Fruit fly (Drosophila melanogaster) whole organism, embryonic: ENCODE measurements around the gene geko.

Experiments
- CG10565 ChIP-seq: fragments of 200-800 bp; sonication (Bioruptor generic); optimal IDR thresholded peaks from 3 replicates; lab custom pipeline; 2016; ENCODE audit warnings: missing biosample characterization, mild to moderate bottlenecking, missing genetic modification characterization
- CG11695 ChIP-seq: fragments of 200-800 bp; sonication (Bioruptor generic); IDR thresholded peaks from 3 replicates; pipeline ENCODE4 v1.3.6; 2022; ENCODE audit warnings: missing biosample characterization, missing genetic modification characterization
- CG1233 ChIP-seq: fragments of 200-800 bp; sonication (Bioruptor generic); optimal IDR thresholded peaks from 4 replicates; lab custom pipeline; 2018; ENCODE audit warnings: missing biosample characterization, mild to moderate bottlenecking, missing genetic modification characterization
- CG12659 ChIP-seq: fragments of 200-800 bp; sonication (Bioruptor generic); optimal IDR thresholded peaks from 3 replicates; lab custom pipeline; 2017; ENCODE audit warnings: mild to moderate bottlenecking, missing biosample characterization, missing genetic modification reagents, missing genetic modification characterization
- CG14710 ChIP-seq: fragments of 200-800 bp; sonication (Bioruptor generic); optimal IDR thresholded peaks from 3 replicates; lab custom pipeline; 2019; ENCODE audit warnings: missing biosample characterization, mild to moderate bottlenecking, missing genetic modification characterization, moderate library complexity
- CG1529 ChIP-seq: fragments of 200-800 bp; sonication (Bioruptor generic); optimal IDR thresholded peaks from 3 replicates; lab custom pipeline; 2018; ENCODE audit warnings: missing biosample characterization, missing genetic modification characterization
- CG15696 ChIP-seq: fragments of 200-800 bp; sonication (Bioruptor generic); optimal IDR thresholded peaks from 2 replicates; lab custom pipeline; 2019; ENCODE audit warnings: missing biosample characterization, mild to moderate bottlenecking, missing genetic modification characterization, moderate library complexity
- CG1792 ChIP-seq: fragments of 200-800 bp; sonication (Bioruptor generic); optimal IDR thresholded peaks from 2 replicates; lab custom pipeline; 2016; ENCODE audit warnings: missing biosample characterization, missing genetic modification characterization
- CG2199 ChIP-seq: fragments of 200-800 bp; sonication (Bioruptor generic); IDR thresholded peaks from 3 replicates; pipeline ENCODE4 v1.3.6; 2022; ENCODE audit warnings: missing biosample characterization, missing genetic modification characterization
- CG2875 ChIP-seq: fragments of 200-800 bp; sonication (Bioruptor generic); optimal IDR thresholded peaks from 2 replicates; lab custom pipeline; 2017; ENCODE audit warnings: missing biosample characterization, mild to moderate bottlenecking, missing genetic modification characterization, missing genetic modification reagents
- CG3065 ChIP-seq: fragments of 200-800 bp; sonication (Bioruptor generic); optimal IDR thresholded peaks from 2 replicates; lab custom pipeline; 2016; ENCODE audit warnings: missing biosample characterization, missing genetic modification characterization
- CG32772 ChIP-seq: fragments of 200-800 bp; sonication (Bioruptor generic); IDR thresholded peaks from 2 replicates; pipeline ENCODE4 v1.3.6; 2022; ENCODE audit warnings: missing biosample characterization, missing genetic modification characterization
- CG33557 ChIP-seq: fragments of 200-800 bp; sonication (Bioruptor generic); optimal IDR thresholded peaks from 2 replicates; lab custom pipeline; 2019; ENCODE audit warnings: missing biosample characterization, mild to moderate bottlenecking, missing genetic modification characterization, moderate library complexity
- CG4404 ChIP-seq: fragments of 200-800 bp; sonication (Bioruptor generic); IDR thresholded peaks from 2 replicates; pipeline ENCODE4 v1.3.6; 2022; ENCODE audit warnings: missing biosample characterization, missing genetic modification characterization
- CG4730 ChIP-seq: fragments of 200-800 bp; sonication (Bioruptor generic); IDR thresholded peaks from 2 replicates; pipeline ENCODE4 v1.3.6; 2022; ENCODE audit warnings: missing biosample characterization, missing genetic modification characterization
- CG5953 ChIP-seq: fragments of 200-800 bp; sonication (Bioruptor generic); IDR thresholded peaks from 2 replicates; pipeline ENCODE4 v1.3.6; 2022; ENCODE audit warnings: missing biosample characterization, missing genetic modification characterization
- CG6272 ChIP-seq: fragments of 200-800 bp; sonication (Bioruptor generic); IDR thresholded peaks from 2 replicates; pipeline ENCODE4 v1.3.6; 2022; ENCODE audit warnings: missing biosample characterization, missing genetic modification characterization
- CG6654 ChIP-seq: fragments of 200-800 bp; sonication (Bioruptor generic); optimal IDR thresholded peaks from 2 replicates; lab custom pipeline; 2017; ENCODE audit warnings: missing biosample characterization, mild to moderate bottlenecking, missing genetic modification characterization
- CG6689 ChIP-seq: fragments of 200-800 bp; sonication (Bioruptor generic); IDR thresholded peaks from 2 replicates; pipeline ENCODE4 v1.3.6; 2022; ENCODE audit warnings: missing biosample characterization, missing genetic modification characterization
- CHES-1-like ChIP-seq: fragments of 200-800 bp; sonication (Bioruptor generic); optimal IDR thresholded peaks from 2 replicates; lab custom pipeline; 2016; ENCODE audit warnings: missing biosample characterization, missing genetic modification characterization
- Dip2 ChIP-seq: fragments of 200-800 bp; sonication (Bioruptor generic); IDR thresholded peaks from 2 replicates; pipeline ENCODE4 v1.3.6; 2022; ENCODE audit warnings: missing biosample characterization, missing genetic modification characterization
- Dp ChIP-seq: fragments of 200-800 bp; sonication (Bioruptor generic); optimal IDR thresholded peaks from 2 replicates; lab custom pipeline; 2018; ENCODE audit warnings: missing biosample characterization, mild to moderate bottlenecking, missing genetic modification characterization, moderate library complexity
- HLH3B ChIP-seq: fragments of 200-800 bp; sonication (Bioruptor generic); IDR thresholded peaks from 2 replicates; pipeline ENCODE4 v1.3.6; 2022; ENCODE audit warnings: missing biosample characterization, missing genetic modification characterization
- HLH54F ChIP-seq: fragments of 200-800 bp; sonication (Bioruptor generic); optimal IDR thresholded peaks from 3 replicates; lab custom pipeline; 2016; ENCODE audit warnings: missing biosample characterization, missing genetic modification characterization
- Hr3 ChIP-seq: fragments of 200-800 bp; sonication (Bioruptor generic); optimal IDR thresholded peaks from 3 replicates; lab custom pipeline; 2016; ENCODE audit warnings: missing biosample characterization, missing genetic modification characterization
- Hr78 ChIP-seq, 2 experiments: fragments of 200-800 bp in 1 of 2; fragments of >200 bp in 1 of 2; sonication (Bioruptor generic) in 1 of 2; optimal IDR thresholded peaks; 2 replicates each; lab custom pipeline; 2017 to 2019; ENCODE audit warnings: missing biosample characterization in 2 of 2, missing genetic modification characterization in 2 of 2, mild to moderate bottlenecking in 1 of 2, moderate library complexity in 1 of 2
- Hsf ChIP-seq: fragments of 200-800 bp; sonication (Bioruptor generic); optimal IDR thresholded peaks from 3 replicates; lab custom pipeline; 2016; ENCODE audit warnings: missing biosample characterization, missing genetic modification characterization
- Nf-YB ChIP-seq: fragments of 200-800 bp; sonication (Bioruptor generic); optimal IDR thresholded peaks from 3 replicates; lab custom pipeline; 2019; ENCODE audit warnings: missing biosample characterization, mild to moderate bottlenecking, missing genetic modification characterization, moderate library complexity
- PHDP ChIP-seq: fragments of 200-800 bp; sonication (Bioruptor generic); optimal IDR thresholded peaks from 3 replicates; lab custom pipeline; 2018; ENCODE audit warnings: missing biosample characterization, mild to moderate bottlenecking, missing genetic modification characterization, moderate library complexity
- Pdp1 ChIP-seq, 2 experiments: fragments of 200-800 bp; sonication (Bioruptor generic); optimal IDR thresholded peaks; 3 replicates each; lab custom pipeline; 2016; ENCODE audit warnings: missing biosample characterization in 2 of 2, missing genetic modification characterization in 2 of 2, mild to moderate bottlenecking in 1 of 2, moderate library complexity in 1 of 2
- Trl ChIP-seq, 3 experiments: fragments of >200 bp in 2 of 3; fragments of 200-800 bp in 1 of 3; sonication (Bioruptor generic) in 1 of 3; optimal IDR thresholded peaks; 2 replicates in 1 of 3; 3 replicates in 2 of 3; lab custom pipeline; 2016 to 2017; ENCODE audit warnings: missing biosample characterization in 1 of 3, missing genetic modification characterization in 1 of 3
- abd-A ChIP-seq: fragments of 200-800 bp; sonication (Bioruptor generic); optimal IDR thresholded peaks from 3 replicates; lab custom pipeline; 2019; ENCODE audit warnings: missing biosample characterization, mild to moderate bottlenecking, missing genetic modification characterization, moderate library complexity
- bowl ChIP-seq: fragments of 200-800 bp; sonication (Bioruptor generic); IDR thresholded peaks from 2 replicates; pipeline ENCODE4 v1.3.6; 2022; ENCODE audit warnings: missing biosample characterization, missing genetic modification characterization
- chinmo ChIP-seq: fragments of 200-800 bp; sonication (Bioruptor generic); IDR thresholded peaks from 4 replicates; pipeline ENCODE4 v1.3.6; 2022; ENCODE audit warnings: missing biosample characterization, missing genetic modification characterization; ENCODE audit not compliant: partially characterized antibody
- chm ChIP-seq: fragments of 200-800 bp; sonication (Bioruptor generic); IDR thresholded peaks from 2 replicates; pipeline ENCODE4 v1.3.6; 2022; ENCODE audit warnings: missing biosample characterization, missing genetic modification characterization
- da ChIP-seq: fragments of 200-800 bp; sonication (Bioruptor generic); optimal IDR thresholded peaks from 2 replicates; lab custom pipeline; 2016; ENCODE audit warnings: missing biosample characterization, missing genetic modification characterization
- danr ChIP-seq: fragments of 200-800 bp; sonication (Bioruptor generic); IDR thresholded peaks from 2 replicates; pipeline ENCODE4 v1.3.6; 2022; ENCODE audit warnings: missing biosample characterization, missing genetic modification characterization
- dpn ChIP-seq, 2 experiments: fragments of 200-800 bp; sonication (Bioruptor generic); optimal IDR thresholded peaks; 3 replicates each; lab custom pipeline; 2016; ENCODE audit warnings: missing biosample characterization in 2 of 2, missing genetic modification characterization in 2 of 2
- ems ChIP-seq: fragments of 200-800 bp; sonication (Bioruptor generic); optimal IDR thresholded peaks from 3 replicates; lab custom pipeline; 2016; ENCODE audit warnings: missing biosample characterization, missing genetic modification characterization
- eyg ChIP-seq: fragments of 200-800 bp; sonication (Bioruptor generic); optimal IDR thresholded peaks from 3 replicates; lab custom pipeline; 2016; ENCODE audit warnings: missing biosample characterization, missing genetic modification characterization
- gce ChIP-seq: fragments of 200-800 bp; sonication (Bioruptor generic); IDR thresholded peaks from 3 replicates; pipeline ENCODE4 v1.3.6; 2022; ENCODE audit warnings: missing biosample characterization, missing genetic modification characterization
- ind ChIP-seq: fragments of 200-800 bp; sonication (Bioruptor generic); optimal IDR thresholded peaks from 3 replicates; lab custom pipeline; 2016; ENCODE audit warnings: missing biosample characterization, missing genetic modification characterization
- kni ChIP-seq: fragments of 200-800 bp; sonication (Bioruptor generic); optimal IDR thresholded peaks from 3 replicates; lab custom pipeline; 2017; ENCODE audit warnings: mild to moderate bottlenecking, missing biosample characterization, missing genetic modification reagents, missing genetic modification characterization
- lilli ChIP-seq: fragments of 200-800 bp; sonication (Bioruptor generic); optimal IDR thresholded peaks from 3 replicates; lab custom pipeline; 2016; ENCODE audit warnings: missing biosample characterization, missing genetic modification characterization
- maf-S ChIP-seq: fragments of 200-800 bp; sonication (Bioruptor generic); optimal IDR thresholded peaks from 2 replicates; lab custom pipeline; 2016; ENCODE audit warnings: missing biosample characterization, missing genetic modification characterization
- psq ChIP-seq: fragments of 200-800 bp; sonication (Bioruptor generic); optimal IDR thresholded peaks from 2 replicates; lab custom pipeline; 2017; ENCODE audit warnings: missing biosample characterization, missing genetic modification characterization
- scrt ChIP-seq: fragments of 200-800 bp; sonication (Bioruptor generic); optimal IDR thresholded peaks from 2 replicates; lab custom pipeline; 2018; ENCODE audit warnings: missing biosample characterization, mild to moderate bottlenecking, missing genetic modification characterization, moderate library complexity
- sna ChIP-seq: fragments of 200-800 bp; sonication (Bioruptor generic); IDR thresholded peaks from 2 replicates; pipeline ENCODE4 v1.3.6; 2022; ENCODE audit warnings: missing biosample characterization, missing genetic modification characterization; ENCODE audit not compliant: partially characterized antibody
- zen ChIP-seq: fragments of 200-800 bp; sonication (Bioruptor generic); optimal IDR thresholded peaks from 3 replicates; lab custom pipeline; 2018; ENCODE audit warnings: missing biosample characterization, mild to moderate bottlenecking, missing genetic modification characterization, moderate library complexity

Gene geko

dm6 chr3L:18192858-18193478 lies 53.8 kb downstream of the geko start (continued):
- TF ChIP-seq CG12659 (GFP tag; lab: Kevin White, UChicago) = peak; percentile 68
- TF ChIP-seq CG2199 = no peak
- peak; percentile 76 for TF ChIP-seq CG2875 (GFP tag; lab: Kevin White, UChicago)
- no peak for TF ChIP-seq eyg (GFP tag; lab: Kevin White, UChicago)
- TF ChIP-seq Pdp1 (GFP tag; optimal IDR thresholded peaks at IDR 0.05; lab: Kevin White, UChicago) = peak; percentile 3 to 32
- TF ChIP-seq abd-A (tag; lab: Kevin White, UChicago) = no peak
- TF ChIP-seq sna = no peak
- peak; percentile 58 for TF ChIP-seq ind
- peak; percentile 94 for TF ChIP-seq CG14710 (tag; lab: Kevin White, UChicago)
- TF ChIP-seq scrt = peak; percentile 58
- TF ChIP-seq CG32772 (GFP tag; lab: Robert Waterston, UW) = peak; percentile 56; the same call in 1 of the 2 replicates
- TF ChIP-seq dpn (GFP tag; optimal IDR thresholded peaks at IDR 0.05; lab: Kevin White, UChicago) = peak in 1 of 2 experiments; percentile 63
- TF ChIP-seq HLH54F (GFP tag; lab: Kevin White, UChicago) = no peak
- TF ChIP-seq HLH3B (GFP tag; lab: Robert Waterston, UW) = peak; percentile 68
- TF ChIP-seq Dip2 = no peak
- TF ChIP-seq CG1792 (GFP tag; lab: Kevin White, UChicago) = no peak
- TF ChIP-seq danr (GFP tag; lab: Robert Waterston, UW) = peak; percentile 32; the same call in 1 of the 2 replicates
- TF ChIP-seq CG15696 (tag; lab: Kevin White, UChicago) = peak; percentile 94
- TF ChIP-seq CG5953 (GFP tag; lab: Robert Waterston, UW) = no peak
- TF ChIP-seq Trl (optimal IDR thresholded peaks at IDR 0.05; lab: Kevin White, UChicago) = peak in 1 of 2 experiments; percentile 6
- no peak for TF ChIP-seq Trl (GFP tag; optimal IDR thresholded peaks at IDR 0.05; lab: Kevin White, UChicago)
- TF ChIP-seq chm (GFP tag; lab: Robert Waterston, UW) = no peak
- TF ChIP-seq da (GFP tag; lab: Kevin White, UChicago) = no peak
- peak; percentile 59 for TF ChIP-seq CG1529 (GFP tag; lab: Kevin White, UChicago)
- no peak for TF ChIP-seq bowl
- TF ChIP-seq CHES-1-like (GFP tag; lab: Kevin White, UChicago) = no peak
- peak; percentile 64 for TF ChIP-seq CG4730 (GFP tag; lab: Robert Waterston, UW)
- TF ChIP-seq CG6689 (GFP tag; lab: Robert Waterston, UW) = peak; percentile 83
- 0 out of 2 replicates have a peak, but pooled peaks have one; percentile 21 for TF ChIP-seq CG6272 (GFP tag; lab: Robert Waterston, UW)
- no peak for TF ChIP-seq ems (GFP tag; lab: Kevin White, UChicago)
- TF ChIP-seq CG1233 (GFP tag; lab: Kevin White, UChicago) = peak; percentile 75
- peak; percentile 33 for TF ChIP-seq psq (GFP tag; lab: Kevin White, UChicago)
- TF ChIP-seq Hr78 (GFP tag; optimal IDR thresholded peaks at IDR 0.05; lab: Kevin White, UChicago) = peak in 1 of 2 experiments; percentile 55
- TF ChIP-seq CG6654 (GFP tag; lab: Kevin White, UChicago) = peak; percentile 53
- TF ChIP-seq maf-S = no peak
- peak; percentile 79 for TF ChIP-seq PHDP (tag; lab: Kevin White, UChicago)
- peak; percentile 92 for TF ChIP-seq CG33557 (GFP tag; lab: Kevin White, UChicago)
- TF ChIP-seq CG3065 = peak; percentile 50
- TF ChIP-seq Hsf = peak; percentile 22
- peak; percentile 40; the same call in 1 of the 3 replicates for TF ChIP-seq gce (GFP tag; lab: Robert Waterston, UW)
- TF ChIP-seq Dp = no peak
- TF ChIP-seq CG11695 (GFP tag; lab: Robert Waterston, UW) = peak; percentile 62; the same call in 2 of the 3 replicates
- no peak for TF ChIP-seq CG10565 (GFP tag; lab: Kevin White, UChicago)
- peak; percentile 1 for TF ChIP-seq lilli (GFP tag; lab: Kevin White, UChicago)
- TF ChIP-seq zen (tag; lab: Kevin White, UChicago) = peak; percentile 86
- TF ChIP-seq CG4404 = peak; percentile 86
- TF ChIP-seq Hr3 (GFP tag; lab: Kevin White, UChicago) = peak; percentile 81
- TF ChIP-seq kni (GFP tag; lab: Kevin White, UChicago) = peak; percentile 50
- no peak for TF ChIP-seq chinmo (GFP tag; lab: Robert Waterston, UW)
- TF ChIP-seq Nf-YB = peak; percentile 73
